Worm (Caenorhabditis elegans) whole organism, midembryonic: ENCODE measurements around the gene Y82E9BR.22.
"Not testable (repeated sequence)": the region's sequence is repeated elsewhere in the genome, so short reads cannot be mapped to it uniquely, and the experiment has no call there.

Experiments
- T22C8.4 ChIP-seq: fragments of 200-800 bp; sonication (Bioruptor generic); IDR thresholded peaks from 2 replicates; pipeline ENCODE4 v1.3.6; 2022; ENCODE audit warnings: missing genetic modification characterization, missing compliant biosample characterization
- med-1 ChIP-seq: sonication (generic microtip); optimal IDR thresholded peaks from 2 replicates; lab custom pipeline; 2017; ENCODE audit warnings: missing genetic modification characterization, mild to moderate bottlenecking, missing compliant biosample characterization, antibody characterized with exemption, missing genetic modification reagents; ENCODE audit not compliant: insufficient read depth
- tab-1 ChIP-seq: fragments of 200-800 bp; sonication (Bioruptor generic); IDR thresholded peaks from 2 replicates; pipeline ENCODE4 v1.3.6; 2022; ENCODE audit warnings: missing genetic modification characterization, missing compliant biosample characterization
- ztf-29 ChIP-seq: fragments of 200-800 bp; sonication (Bioruptor generic); IDR thresholded peaks from 2 replicates; pipeline ENCODE4 v1.3.6; 2022; ENCODE audit warnings: missing genetic modification reagents, missing genetic modification characterization, missing compliant biosample characterization

Y82E9BR.22 gene

ce11 chrIII:1359669-1360068 is 49.4 kb downstream of the Y82E9BR.22 start, which contains the start of gene Y82E9BR.9:
Y82E9BR.9 (minus strand) TSS chrIII:1359769.
- no peak for TF ChIP-seq med-1 (GFP tag; lab: Kevin White, UChicago)

DNA sequence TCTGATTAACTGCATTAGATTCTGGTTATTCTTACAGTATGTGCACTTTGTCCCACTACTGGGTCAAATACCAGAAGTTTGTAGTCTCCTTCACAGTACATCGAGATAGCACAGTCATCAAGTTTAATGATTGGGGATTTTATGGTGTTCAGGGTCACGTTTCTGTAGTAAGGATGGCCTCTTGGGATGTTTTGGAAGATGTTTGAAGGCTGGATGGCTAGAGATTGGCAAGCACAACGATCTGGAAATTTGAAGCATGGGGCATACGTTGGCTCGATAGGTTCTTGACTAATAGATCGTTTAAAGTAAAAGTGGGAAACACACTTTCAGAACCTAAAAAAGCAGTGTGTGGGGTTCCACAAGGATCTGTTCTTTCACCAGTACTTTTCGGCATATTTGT is 51.1 kb downstream of the Y82E9BR.22 start, which contains the start of gene Y82E9BR.8:
Gene Y82E9BR.8 (minus strand): TSS at position 101 of the 400 bp plus-strand sequence.
- TF ChIP-seq tab-1, ztf-29, T22C8.4 (GFP tag; lab: Robert Waterston, UW): not testable (repeated sequence)
